Fruit fly (Drosophila melanogaster) whole organism, adult: ENCODE data around the gene CG13247.

ENCODE experiments used
- CG12768 ChIP-seq: fragments of 200-800 bp; sonication (Bioruptor generic); optimal IDR thresholded peaks from 2 replicates; lab custom pipeline; 2017; ENCODE audit warnings: missing biosample characterization, missing genetic modification characterization, mild to moderate bottlenecking, moderate library complexity, missing genetic modification reagents
- CG14711 ChIP-seq: fragments of 200-800 bp; sonication (Bioruptor generic); optimal IDR thresholded peaks from 2 replicates; lab custom pipeline; 2018; ENCODE audit warnings: missing biosample characterization, mild to moderate bottlenecking, missing genetic modification characterization, moderate library complexity
- CG7045 ChIP-seq: fragments of 200-800 bp; sonication (Bioruptor generic); optimal IDR thresholded peaks from 2 replicates; lab custom pipeline; 2017; ENCODE audit warnings: missing biosample characterization, mild to moderate bottlenecking, missing genetic modification characterization
- Clk ChIP-seq: fragments of 200-800 bp; sonication (Bioruptor generic); optimal IDR thresholded peaks from 2 replicates; lab custom pipeline; 2017; ENCODE audit warnings: missing biosample characterization, missing genetic modification characterization
- Crg-1 ChIP-seq: fragments of 200-800 bp; sonication (Bioruptor generic); optimal IDR thresholded peaks from 2 replicates; lab custom pipeline; 2016; ENCODE audit warnings: missing biosample characterization, missing genetic modification characterization
- Mnt ChIP-seq: fragments of 200-800 bp; sonication (Bioruptor generic); optimal IDR thresholded peaks from 2 replicates; lab custom pipeline; 2016; ENCODE audit warnings: missing biosample characterization, mild to moderate bottlenecking, missing genetic modification characterization
- cnc ChIP-seq, 2 experiments: fragments of >200 bp; optimal IDR thresholded peaks; 2 replicates each; lab custom pipeline; 2017
- pad ChIP-seq: fragments of 200-800 bp; sonication (Bioruptor generic); optimal IDR thresholded peaks from 3 replicates; lab custom pipeline; 2017; ENCODE audit warnings: missing biosample characterization, missing genetic modification characterization, mild to moderate bottlenecking, moderate library complexity, missing genetic modification reagents
- tj ChIP-seq: fragments of 200-800 bp; sonication (Bioruptor generic); optimal IDR thresholded peaks from 3 replicates; lab custom pipeline; 2017; ENCODE audit warnings: missing biosample characterization, mild to moderate bottlenecking, missing genetic modification characterization, moderate library complexity
- toe ChIP-seq: fragments of 200-800 bp; sonication (Bioruptor generic); optimal IDR thresholded peaks from 2 replicates; lab custom pipeline; 2016; ENCODE audit warnings: missing biosample characterization, missing genetic modification characterization

DNA sequence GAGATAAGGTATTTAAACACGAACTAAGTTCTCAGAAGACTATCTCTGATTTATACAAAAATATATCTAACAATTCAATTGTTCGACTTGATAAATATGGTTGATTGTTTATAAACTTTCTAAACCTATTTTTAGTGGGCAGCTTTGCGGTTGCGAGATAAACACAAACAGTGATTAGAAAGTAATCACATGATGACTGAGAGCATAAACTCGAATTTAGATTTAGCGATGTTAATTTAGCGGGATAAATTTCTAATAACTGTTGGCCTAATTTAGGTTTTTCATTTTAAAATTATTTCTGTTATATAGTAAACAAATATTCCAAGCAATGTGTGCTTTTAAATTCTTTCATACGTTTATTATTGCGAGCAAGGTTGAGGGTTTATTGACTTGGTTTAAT, 14.9 kb downstream of the CG13247 start:
- no peak for TF ChIP-seq pad (GFP tag; lab: Kevin White, UChicago)
- no peak for TF ChIP-seq Mnt (GFP tag; lab: Kevin White, UChicago)
- no peak for TF ChIP-seq CG14711 (tag; lab: Kevin White, UChicago)
- no peak for TF ChIP-seq CG12768 (GFP tag; lab: Kevin White, UChicago)
- TF ChIP-seq Crg-1 (GFP tag; lab: Kevin White, UChicago) = no peak
- TF ChIP-seq toe = no peak
- no peak for TF ChIP-seq tj (GFP tag; lab: Kevin White, UChicago)
- no peak for TF ChIP-seq cnc (optimal IDR thresholded peaks at IDR 0.05; lab: Kevin White, UChicago)
- no peak for TF ChIP-seq CG7045 (GFP tag; lab: Kevin White, UChicago)
- TF ChIP-seq Clk (GFP tag; lab: Kevin White, UChicago) = no peak
